Worm (Caenorhabditis elegans) whole organism, late embryonic: Measurements from ENCODE around the gene bcl-7.
A peak's percentile ranks its signal among the peaks of the same experiment; 100 is the strongest.

ENCODE experiments used
- K09A11.1 ChIP-seq: sonication (generic microtip); optimal IDR thresholded peaks from 2 replicates; lab custom pipeline; 2017; ENCODE audit warnings: antibody characterized with exemption, mild to moderate bottlenecking, missing genetic modification characterization, missing compliant biosample characterization; ENCODE audit not compliant: insufficient read depth
- T23F11.4 ChIP-seq: fragments of 200-800 bp; sonication (Bioruptor generic); optimal IDR thresholded peaks from 2 replicates; lab custom pipeline; 2018; ENCODE audit warnings: mild to moderate bottlenecking, missing genetic modification characterization, missing compliant biosample characterization
- ahr-1 ChIP-seq: sonication (generic microtip); optimal IDR thresholded peaks from 2 replicates; lab custom pipeline; 2016; ENCODE audit warnings: missing genetic modification characterization, missing compliant biosample characterization
- ama-1 ChIP-seq: fragments of 150-350 bp; optimal IDR thresholded peaks from 2 replicates; lab custom pipeline; 2014
- ceh-14 ChIP-seq: sonication (generic microtip); optimal IDR thresholded peaks from 2 replicates; lab custom pipeline; 2016; ENCODE audit warnings: missing genotype, missing genetic modification characterization, missing compliant biosample characterization
- ceh-18 ChIP-seq: sonication (generic microtip); optimal IDR thresholded peaks from 2 replicates; lab custom pipeline; 2016; ENCODE audit warnings: missing genetic modification characterization, missing compliant biosample characterization
- ceh-19 ChIP-seq: fragments of 200-800 bp; sonication (Bioruptor generic); optimal IDR thresholded peaks from 2 replicates; lab custom pipeline; 2018; ENCODE audit warnings: mild to moderate bottlenecking, missing genetic modification characterization, missing compliant biosample characterization
- ceh-2 ChIP-seq: sonication (generic microtip); optimal IDR thresholded peaks from 2 replicates; lab custom pipeline; 2016; ENCODE audit warnings: missing genotype, missing genetic modification characterization, missing compliant biosample characterization
- ceh-30 ChIP-seq: fragments of 150-350 bp; optimal IDR thresholded peaks from 2 replicates; lab custom pipeline; 2014; ENCODE audit warnings: missing biosample characterization, missing genetic modification characterization
- ceh-34 ChIP-seq: sonication (generic microtip); optimal IDR thresholded peaks from 2 replicates; lab custom pipeline; 2016; ENCODE audit warnings: mild to moderate bottlenecking, missing genetic modification characterization, missing compliant biosample characterization
- ceh-45 ChIP-seq: fragments of 200-800 bp; sonication (Bioruptor generic); IDR thresholded peaks from 2 replicates; pipeline ENCODE4 v1.3.6; 2022; ENCODE audit warnings: missing genetic modification reagents, missing genetic modification characterization, missing compliant biosample characterization
- ceh-9 ChIP-seq: sonication (generic microtip); optimal IDR thresholded peaks from 2 replicates; lab custom pipeline; 2016; ENCODE audit warnings: mild to moderate bottlenecking, missing genetic modification characterization, inconsistent platforms, missing compliant biosample characterization
- elt-4 ChIP-seq: sonication (generic microtip); optimal IDR thresholded peaks from 2 replicates; lab custom pipeline; 2016; ENCODE audit warnings: missing genetic modification characterization, missing compliant biosample characterization
- fkh-6 ChIP-seq: sonication (generic microtip); optimal IDR thresholded peaks from 2 replicates; lab custom pipeline; 2016; ENCODE audit warnings: missing genetic modification characterization, missing compliant biosample characterization
- hlh-13 ChIP-seq: fragments of 200-800 bp; sonication (Bioruptor generic); optimal IDR thresholded peaks from 2 replicates; lab custom pipeline; 2018; ENCODE audit warnings: mild to moderate bottlenecking, missing genetic modification characterization, missing compliant biosample characterization
- hlh-15 ChIP-seq: sonication (generic microtip); optimal IDR thresholded peaks from 2 replicates; lab custom pipeline; 2016; ENCODE audit warnings: missing genetic modification characterization, missing compliant biosample characterization
- hlh-30 ChIP-seq: sonication (generic microtip); optimal IDR thresholded peaks from 2 replicates; lab custom pipeline; 2017; ENCODE audit warnings: antibody characterized with exemption, missing genetic modification characterization, missing compliant biosample characterization; ENCODE audit not compliant: insufficient read depth
- hlh-6 ChIP-seq: sonication (generic microtip); optimal IDR thresholded peaks from 2 replicates; lab custom pipeline; 2016; ENCODE audit warnings: missing genotype, missing genetic modification characterization, missing compliant biosample characterization
- lim-6 ChIP-seq: sonication (generic microtip); optimal IDR thresholded peaks from 2 replicates; lab custom pipeline; 2016; ENCODE audit warnings: missing genetic modification characterization, missing compliant biosample characterization
- madf-2 ChIP-seq: sonication (generic microtip); optimal IDR thresholded peaks from 2 replicates; lab custom pipeline; 2017; ENCODE audit warnings: missing genetic modification characterization, missing compliant biosample characterization
- mec-3 ChIP-seq: sonication (generic microtip); optimal IDR thresholded peaks from 2 replicates; lab custom pipeline; 2016; ENCODE audit warnings: borderline replicate concordance, missing genetic modification characterization, missing compliant biosample characterization
- nhr-11 ChIP-seq: fragments of 150-350 bp; optimal IDR thresholded peaks from 2 replicates; lab custom pipeline; 2014; ENCODE audit warnings: missing biosample characterization, missing genetic modification characterization
- nhr-232 ChIP-seq: sonication (generic microtip); optimal IDR thresholded peaks from 2 replicates; lab custom pipeline; 2016; ENCODE audit warnings: missing genetic modification characterization, missing compliant biosample characterization
- odd-2 ChIP-seq: sonication (generic microtip); optimal IDR thresholded peaks from 2 replicates; lab custom pipeline; 2017; ENCODE audit warnings: antibody characterized with exemption, mild to moderate bottlenecking, missing genetic modification characterization, missing compliant biosample characterization
- pha-2 ChIP-seq: sonication (generic microtip); optimal IDR thresholded peaks from 2 replicates; lab custom pipeline; 2017; ENCODE audit warnings: mild to moderate bottlenecking, missing genetic modification characterization, missing compliant biosample characterization
- pqm-1 ChIP-seq: sonication (generic microtip); optimal IDR thresholded peaks from 2 replicates; lab custom pipeline; 2016; ENCODE audit warnings: missing genetic modification characterization, missing compliant biosample characterization
- sox-2 ChIP-seq: fragments of 200-800 bp; sonication (Bioruptor generic); IDR thresholded peaks from 2 replicates; pipeline ENCODE4 v1.3.6; 2022; ENCODE audit warnings: missing genetic modification reagents, missing genetic modification characterization, missing compliant biosample characterization
- syd-9 ChIP-seq: sonication (generic microtip); optimal IDR thresholded peaks from 2 replicates; lab custom pipeline; 2016; ENCODE audit warnings: mild to moderate bottlenecking, missing genetic modification characterization, moderate library complexity, missing compliant biosample characterization
- tbx-2 ChIP-seq: sonication (generic microtip); optimal IDR thresholded peaks from 2 replicates; lab custom pipeline; 2016; ENCODE audit warnings: missing genetic modification characterization, missing compliant biosample characterization
- tbx-7 ChIP-seq: sonication (generic microtip); optimal IDR thresholded peaks from 2 replicates; lab custom pipeline; 2016; ENCODE audit warnings: missing genotype, missing genetic modification characterization, missing compliant biosample characterization
- ttx-3 ChIP-seq: sonication (generic microtip); optimal IDR thresholded peaks from 2 replicates; lab custom pipeline; 2016; ENCODE audit warnings: missing genetic modification reagents, missing genetic modification characterization, missing compliant biosample characterization
- unc-3 ChIP-seq, 2 experiments: fragments of 200-800 bp in 1 of 2; sonication (Bioruptor generic) in 1 of 2; sonication (generic microtip) in 1 of 2; conservative IDR thresholded peaks in 1 of 2; optimal IDR thresholded peaks in 1 of 2; 2 replicates each; pipeline versions ENCODE4 v1.3.6 to Lab custom; 2016 to 2022; ENCODE audit warnings: missing compliant biosample characterization in 2 of 2, missing genetic modification characterization in 2 of 2, missing genetic modification reagents in 1 of 2
- unc-55 ChIP-seq: sonication (generic microtip); optimal IDR thresholded peaks from 2 replicates; lab custom pipeline; 2017; ENCODE audit warnings: missing biosample characterization, missing genetic modification reagents, missing genetic modification characterization
- unc-86 ChIP-seq: sonication (generic microtip); optimal IDR thresholded peaks from 2 replicates; lab custom pipeline; 2016; ENCODE audit warnings: missing genetic modification characterization, missing compliant biosample characterization

bcl-7 gene

DNA sequence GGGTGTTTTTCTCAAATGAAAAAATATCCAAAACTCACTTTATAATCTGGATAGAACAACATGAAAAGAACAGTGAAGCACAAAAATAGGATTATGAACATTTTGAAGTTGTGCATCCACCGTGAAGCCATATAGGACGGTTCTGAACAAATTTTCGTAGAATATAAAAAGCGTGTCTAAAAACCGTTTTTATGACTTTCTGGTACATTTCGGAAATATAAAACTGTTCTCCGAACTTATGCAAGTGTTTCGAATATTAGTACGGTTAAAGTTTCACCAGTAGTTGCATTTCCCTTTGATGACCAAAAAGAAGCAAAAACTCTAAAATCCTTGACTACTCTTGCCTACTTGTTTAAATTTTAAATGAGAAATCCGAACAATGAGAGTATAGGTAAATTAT is 37.2 kb upstream of the bcl-7 start, which contains the start of gene C28H8.8:
Gene C28H8.8 (minus strand): TSS at position 101 of the 400 bp plus-strand sequence.
- TF ChIP-seq nhr-232 (tag; lab: Kevin White, UChicago) (no peak), tbx-2 (tag; lab: Kevin White, UChicago) (no peak), unc-55 (GFP tag; lab: Kevin White, UChicago) (no peak), pha-2 (tag; lab: Kevin White, UChicago) (no peak), ceh-30 (tag; lab: Kevin White, UChicago) (no peak), hlh-13 (GFP tag; lab: Kevin White, UChicago) (no peak), hlh-6 (tag; lab: Kevin White, UChicago) (no peak), ceh-2 (tag; lab: Kevin White, UChicago) (no peak), nhr-11 (no peak), T23F11.4 (GFP tag; lab: Kevin White, UChicago) (no peak), ceh-34 (tag; lab: Kevin White, UChicago) (no peak), hlh-15 (tag; lab: Kevin White, UChicago) (no peak), ceh-45 (GFP tag; lab: Robert Waterston, UW) (no peak), tbx-7 (tag; lab: Kevin White, UChicago) (no peak)

DNA sequence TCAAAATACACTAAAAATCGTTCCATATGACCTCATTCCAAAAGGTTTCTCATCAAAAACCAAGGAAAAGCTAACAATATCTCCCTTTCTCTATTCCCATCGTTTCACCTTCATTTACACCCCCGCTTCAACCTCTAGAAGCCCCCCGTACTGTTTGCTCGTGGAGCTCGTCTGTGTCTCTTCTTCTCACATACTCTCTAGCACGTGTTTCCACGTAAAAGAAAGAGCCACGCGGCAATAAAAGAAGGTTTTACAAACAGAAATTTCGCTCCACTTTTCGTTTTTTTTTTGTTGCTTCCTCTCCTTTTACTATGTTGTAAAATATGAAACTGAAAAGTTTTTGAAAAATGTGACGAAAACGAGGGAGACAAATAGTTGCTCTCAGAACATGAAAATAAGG is 33.0 kb upstream of the bcl-7 start:
- TF ChIP-seq odd-2 (no peak), ceh-18 (tag; lab: Kevin White, UChicago) (peak; percentile 15), ttx-3 (tag; lab: Kevin White, UChicago) (no peak)
- TF ChIP-seq, all 69 proteins: peak for 1

DNA sequence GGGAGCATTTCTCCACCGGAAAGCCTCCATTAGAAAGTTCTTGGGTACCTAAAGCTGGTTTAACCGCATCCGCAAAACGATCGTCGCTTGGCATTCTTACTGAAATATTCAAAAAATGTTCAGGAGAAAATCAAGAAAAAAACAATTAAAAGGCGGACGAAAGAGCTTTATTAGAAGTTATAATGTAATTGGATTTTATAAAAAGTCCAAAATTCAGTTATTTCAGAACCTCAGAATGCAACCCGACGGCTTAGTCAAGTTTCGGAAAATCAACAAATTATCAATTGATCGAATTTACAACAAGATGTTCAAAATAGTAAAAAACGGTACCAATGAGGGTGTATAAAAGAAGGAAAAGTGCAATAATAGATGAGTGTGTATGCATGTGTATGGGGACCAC is 30.0 kb upstream of the bcl-7 start, which contains the start of gene pxl-1:
Gene pxl-1 (minus strand): TSS at position 101 of the 400 bp plus-strand sequence.
- TF ChIP-seq ceh-18 (tag; lab: Kevin White, UChicago) (no peak), ama-1 (no peak), unc-3 (GFP tag; conservative IDR thresholded peaks at IDR 0.05; lab: Robert Waterston, UW) (no peak), unc-3 (tag; optimal IDR thresholded peaks at IDR 0.05; lab: Kevin White, UChicago) (no peak), elt-4 (no peak), ceh-9 (tag; lab: Kevin White, UChicago) (no peak), nhr-232 (tag; lab: Kevin White, UChicago) (no peak), syd-9 (tag; lab: Kevin White, UChicago) (no peak), madf-2 (tag; lab: Kevin White, UChicago) (no peak), ttx-3 (tag; lab: Kevin White, UChicago) (no peak), mec-3 (tag; lab: Kevin White, UChicago) (no peak), ceh-14 (tag; lab: Kevin White, UChicago) (no peak), unc-55 (GFP tag; lab: Kevin White, UChicago) (no peak), ceh-45 (GFP tag; lab: Robert Waterston, UW) (no peak), ceh-34 (tag; lab: Kevin White, UChicago) (no peak), unc-86 (tag; lab: Kevin White, UChicago) (no peak), tbx-7 (tag; lab: Kevin White, UChicago) (no peak)

DNA sequence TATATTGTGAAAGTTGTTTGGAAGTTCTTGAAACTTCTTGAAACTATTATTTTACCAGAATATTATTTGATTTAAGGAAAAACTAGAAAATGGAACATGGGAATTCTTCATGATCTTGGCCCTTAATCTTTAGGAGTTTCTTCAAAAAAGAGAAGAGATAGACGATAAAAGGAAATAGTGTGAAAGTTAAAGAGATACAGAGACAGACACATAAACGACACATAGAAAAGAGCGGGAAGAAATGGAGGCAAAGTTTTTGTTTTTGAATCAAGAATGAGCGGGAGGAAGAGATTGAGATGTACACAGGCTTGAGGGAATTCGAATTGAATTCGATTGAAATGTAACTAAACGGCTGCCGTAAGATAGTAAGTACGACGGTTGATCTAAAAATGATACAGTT is 28.4 kb upstream of the bcl-7 start:
- TF ChIP-seq K09A11.1 (tag; lab: Kevin White, UChicago) (no peak), ttx-3 (tag; lab: Kevin White, UChicago) (no peak), pqm-1 (tag; lab: Kevin White, UChicago) (no peak), ceh-19 (no peak), ahr-1 (tag; lab: Kevin White, UChicago) (no peak), lim-6 (no peak)

DNA sequence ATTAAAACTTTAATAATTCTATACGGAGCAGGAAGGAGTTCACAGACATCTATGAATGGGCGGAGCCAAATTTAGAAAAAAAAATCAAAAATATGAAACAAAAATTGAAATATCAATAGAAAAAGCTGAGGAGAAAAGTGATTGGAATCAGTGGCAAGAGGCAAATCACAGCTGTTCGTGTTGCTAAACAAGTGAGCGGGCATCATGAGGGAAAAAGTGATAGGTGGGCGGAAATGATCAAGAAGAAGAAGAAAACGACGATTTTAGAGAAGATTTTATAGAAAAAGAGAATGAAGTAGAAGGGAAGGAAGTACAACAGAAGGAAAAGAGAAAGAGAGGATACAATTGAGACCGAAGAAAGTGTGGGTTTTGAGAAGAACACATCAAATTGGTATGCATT is 27.3 kb upstream of the bcl-7 start:
- no peak for TF ChIP-seq pha-2 (tag; lab: Kevin White, UChicago)
- peak; percentile 27 for TF ChIP-seq ceh-18 (tag; lab: Kevin White, UChicago)

DNA sequence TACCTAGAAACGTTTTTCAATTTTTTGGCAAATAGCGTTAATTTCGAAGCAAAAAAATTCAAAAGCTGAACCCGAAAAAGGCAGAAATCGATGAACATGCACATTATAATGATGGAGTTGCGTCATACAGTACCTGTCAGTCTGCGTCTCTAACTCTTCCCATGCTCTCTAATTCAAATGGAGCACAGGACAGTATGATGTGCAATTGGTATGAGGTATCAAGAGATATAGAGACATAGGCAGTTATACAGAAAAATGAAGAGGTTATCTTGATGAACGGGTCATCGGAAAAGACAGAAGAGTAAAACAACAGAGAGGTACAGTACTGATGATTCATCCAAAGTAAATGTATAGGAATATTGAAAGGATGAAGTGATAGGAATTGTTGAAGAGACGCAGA is 25.2 kb upstream of the bcl-7 start:
- TF ChIP-seq sox-2 (no peak), unc-55 (GFP tag; lab: Kevin White, UChicago) (peak; percentile 8), fkh-6 (tag; lab: Kevin White, UChicago) (no peak), ceh-30 (tag; lab: Kevin White, UChicago) (no peak), hlh-30 (tag; lab: Kevin White, UChicago) (peak; percentile 39)
